Fruit fly (Drosophila melanogaster): Measurements from ENCODE around the gene Boh1.
A peak's percentile ranks its signal among the peaks of the same experiment; 100 is the strongest.

Boh1 gene

DNA sequence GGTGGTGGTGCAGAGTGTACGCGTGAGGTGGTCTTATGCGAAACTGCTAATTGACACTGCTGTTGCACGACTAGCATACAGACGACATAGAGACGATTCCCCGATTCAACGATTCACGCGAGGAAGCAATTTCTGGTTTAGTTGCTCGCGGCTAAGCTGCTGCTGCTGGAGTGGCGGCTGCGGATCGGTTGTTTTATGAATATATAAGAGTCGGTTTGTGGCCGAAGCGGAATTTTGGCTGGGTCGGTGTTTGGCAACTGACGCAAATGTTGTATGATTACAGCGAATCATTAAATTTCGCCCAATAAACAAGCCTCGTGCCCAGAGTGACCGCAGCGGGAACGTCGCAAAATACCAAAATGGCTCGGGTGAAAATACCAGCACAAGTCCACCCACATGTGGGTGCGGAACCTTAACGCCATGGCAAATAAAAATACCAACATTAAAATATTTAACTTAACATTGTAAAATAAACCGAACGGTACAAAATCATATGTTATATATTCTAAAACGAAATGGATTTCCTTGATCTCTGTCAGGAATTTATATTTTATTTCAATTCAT lies 28.5 kb upstream of the Boh1 start, which contains the start of gene mfrn:
Gene mfrn, minus strand, starts transcription at position 340 of the 564 bp plus-strand sequence.
- TF ChIP-seq CG6854 (GFP tag; optimal IDR thresholded peaks at IDR 0.05): peak; percentile 7
- no peak for TF ChIP-seq CG32006 (GFP tag; optimal IDR thresholded peaks at IDR 0.05)

dm6 chr3R:27946555-27947204 lies 27.4 kb upstream of the Boh1 start:
- TF ChIP-seq Eip93F (GFP tag; optimal IDR thresholded peaks at IDR 0.05) (no peak), fd85E (GFP tag; optimal IDR thresholded peaks at IDR 0.05) (no peak), CG6808 (GFP tag; optimal IDR thresholded peaks at IDR 0.05) (no peak), Blimp-1 (GFP tag; optimal IDR thresholded peaks at IDR 0.05) (no peak), acj6 (GFP tag; optimal IDR thresholded peaks at IDR 0.05) (no peak), fkh (GFP tag; optimal IDR thresholded peaks at IDR 0.05) (peak; percentile 85), Hr38 (GFP tag; optimal IDR thresholded peaks at IDR 0.05) (no peak), vri (GFP tag; optimal IDR thresholded peaks at IDR 0.05) (peak; percentile 75), CG6792 (GFP tag; optimal IDR thresholded peaks at IDR 0.05) (no peak), dsx (GFP tag; optimal IDR thresholded peaks at IDR 0.05; ENCODE audit: poor library complexity, severe bottlenecking) (no peak), Hr4 (GFP tag; optimal IDR thresholded peaks at IDR 0.05) (no peak), fd59A (GFP tag; optimal IDR thresholded peaks at IDR 0.05) (no peak), Gug (GFP tag; IDR thresholded peaks at IDR 0.05) (no peak), cyc (GFP tag; optimal IDR thresholded peaks at IDR 0.05) (no peak), Eip78C (GFP tag) (peak; percentile 33), CG15336 (GFP tag; IDR thresholded peaks at IDR 0.05) (no peak), Eip75B (GFP tag; optimal IDR thresholded peaks at IDR 0.05) (no peak), CG8632 (GFP tag; optimal IDR thresholded peaks at IDR 0.05) (no peak), CG6854 (GFP tag; optimal IDR thresholded peaks at IDR 0.05) (no peak), CG11762 (GFP tag; optimal IDR thresholded peaks at IDR 0.05; ENCODE audit: insufficient read depth) (no peak), CG16779 (tag; optimal IDR thresholded peaks at IDR 0.05) (no peak), Hr39 (GFP tag; optimal IDR thresholded peaks at IDR 0.05) (no peak), Sox15 (GFP tag; optimal IDR thresholded peaks at IDR 0.05) (no peak), CG1621 (tag; optimal IDR thresholded peaks at IDR 0.05) (no peak), CG6276 (GFP tag; optimal IDR thresholded peaks at IDR 0.05) (no peak)

- no peak for TF ChIP-seq CG3032 (tag; optimal IDR thresholded peaks at IDR 0.05)
- peak; percentile 49 for TF ChIP-seq Eip78C (GFP tag)
These were observed 26.1 kb upstream of the Boh1 start for dm6 chr3R:27945398-27945797.

DNA sequence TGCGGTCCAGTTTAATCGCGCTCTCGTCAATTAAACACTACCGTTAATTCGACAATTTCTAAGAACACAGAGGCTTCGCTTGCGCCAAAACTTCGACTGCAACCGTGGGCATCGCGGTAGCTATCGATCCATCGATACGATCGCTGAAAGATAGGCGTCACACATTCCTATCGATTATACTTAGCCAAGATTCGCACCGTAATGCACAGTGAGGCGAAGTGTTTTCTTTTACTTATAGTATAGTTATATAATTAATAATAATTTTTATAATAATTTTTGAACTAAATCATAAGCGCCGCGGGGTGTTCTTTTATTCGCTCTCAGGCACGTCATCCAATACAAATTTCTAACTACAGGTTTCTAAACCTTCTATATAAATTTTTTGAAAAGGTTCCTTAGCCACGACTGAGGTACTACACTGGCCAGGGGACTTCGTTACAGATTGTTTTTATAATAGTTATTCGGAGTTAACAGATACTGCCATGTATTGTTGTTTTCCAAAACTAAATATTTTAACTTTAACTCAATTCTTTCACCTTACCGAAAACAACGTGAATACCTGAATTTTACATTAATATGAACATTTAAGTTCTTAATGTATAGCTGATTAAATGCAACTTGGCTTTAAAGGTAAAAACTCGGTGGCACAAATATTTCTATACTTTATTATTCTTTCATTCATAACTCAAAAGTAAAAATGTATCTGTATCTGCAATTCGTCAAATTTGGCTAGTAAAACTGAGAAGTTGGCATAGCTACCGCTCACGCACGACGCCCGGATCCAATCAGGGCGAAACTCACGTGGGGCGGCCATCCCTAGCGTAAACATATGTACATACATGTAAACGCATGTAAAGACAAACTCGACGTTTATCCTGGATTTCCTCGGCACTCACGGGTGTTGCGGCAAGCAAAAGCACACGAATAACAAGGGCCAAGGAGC lies 18.8 kb upstream of the Boh1 start, which contains the start of the genes NSD and BOD1:
Gene NSD, minus strand, starts transcription at position 102 of the 943 bp plus-strand sequence.
Gene BOD1, plus strand, starts transcription at position 494 of the 943 bp plus-strand sequence.
- TF ChIP-seq fd59A (GFP tag; optimal IDR thresholded peaks at IDR 0.05) (no peak), CG10631 (GFP tag; optimal IDR thresholded peaks at IDR 0.05) (peak; percentile 67), Gug (GFP tag; IDR thresholded peaks at IDR 0.05) (peak; percentile 28; the same call in 1 of the 2 replicates), CG32006 (GFP tag; optimal IDR thresholded peaks at IDR 0.05) (peak; percentile 61), CG9139 (GFP tag; optimal IDR thresholded peaks at IDR 0.05) (no peak), esn (GFP tag; optimal IDR thresholded peaks at IDR 0.05) (peak; percentile 48), CG31627 (GFP tag; optimal IDR thresholded peaks at IDR 0.05) (peak; percentile 22), CG15336 (GFP tag; IDR thresholded peaks at IDR 0.05) (no peak), eg (GFP tag; IDR thresholded peaks at IDR 0.05) (peak; percentile 58; the same call in 2 of the 3 replicates), svp (GFP tag) (peak; percentile 81), Hr4 (GFP tag; optimal IDR thresholded peaks at IDR 0.05) (no peak), Ets96B (tag; optimal IDR thresholded peaks at IDR 0.05) (peak; percentile 1), topi (GFP tag; optimal IDR thresholded peaks at IDR 0.05) (peak; percentile 37), vri (GFP tag; optimal IDR thresholded peaks at IDR 0.05) (no peak), CG11294 (GFP tag; IDR thresholded peaks at IDR 0.05) (peak; percentile 46; the same call in 1 of the 2 replicates), Blimp-1 (GFP tag; optimal IDR thresholded peaks at IDR 0.05) (no peak), CG34406 (GFP tag; optimal IDR thresholded peaks at IDR 0.05) (peak; percentile 41), CG11902 (GFP tag; optimal IDR thresholded peaks at IDR 0.05) (peak; percentile 17), Eip93F (GFP tag; optimal IDR thresholded peaks at IDR 0.05) (peak; percentile 6), dac (GFP tag; optimal IDR thresholded peaks at IDR 0.05) (no peak), Met (GFP tag; optimal IDR thresholded peaks at IDR 0.05) (no peak), CG6163 (GFP tag; IDR thresholded peaks at IDR 0.05) (peak; percentile 76), CG6792 (GFP tag; optimal IDR thresholded peaks at IDR 0.05) (peak; percentile 28), Sox15 (GFP tag; optimal IDR thresholded peaks at IDR 0.05) (peak; percentile 29), Hr39 (GFP tag; optimal IDR thresholded peaks at IDR 0.05) (peak; percentile 3), CG3032 (tag; optimal IDR thresholded peaks at IDR 0.05) (peak; percentile 49)
